Worm (Caenorhabditis elegans) whole organism, young adult: ENCODE results near the gene srbc-6.

Experiments used
- B0019.2 ChIP-seq: fragments of 200-800 bp; sonication (Bioruptor generic); conservative IDR thresholded peaks from 2 replicates; pipeline ENCODE4 v1.3.6; 2022; ENCODE audit warnings: missing genetic modification reagents, missing genetic modification characterization, missing compliant biosample characterization
- F49E8.2 ChIP-seq: sonication (generic microtip); optimal IDR thresholded peaks from 3 replicates; lab custom pipeline; 2017; ENCODE audit warnings: missing genetic modification characterization, mild to moderate bottlenecking, missing compliant biosample characterization, antibody characterized with exemption, moderate library complexity; ENCODE audit not compliant: insufficient read depth
- ama-1 ChIP-seq, 3 experiments: fragments of 150-350 bp in 1 of 3; sonication (generic microtip) in 2 of 3; optimal IDR thresholded peaks; 2 replicates each; lab custom pipeline; 2014 to 2018; ENCODE audit warnings: missing biosample characterization in 2 of 3, missing genetic modification characterization in 2 of 3, missing genetic modification reagents in 2 of 3
- bed-1 ChIP-seq: fragments of 200-800 bp; sonication (Bioruptor generic); IDR thresholded peaks from 2 replicates; pipeline ENCODE4 v1.3.6; 2022; ENCODE audit warnings: missing genetic modification reagents, missing genetic modification characterization, missing compliant biosample characterization
- dpl-1 ChIP-seq: fragments of 150-350 bp; optimal IDR thresholded peaks from 2 replicates; lab custom pipeline; 2014; ENCODE audit warnings: missing biosample characterization, missing genetic modification reagents, missing genetic modification characterization
- pha-4 ChIP-seq: fragments of 150-350 bp; sonication (generic microtip); optimal IDR thresholded peaks from 2 replicates; lab custom pipeline; 2014; ENCODE audit warnings: missing biosample characterization, missing genetic modification reagents, missing genetic modification characterization
- rpc-1 ChIP-seq, 2 experiments: fragments of 150-350 bp in 1 of 2; sonication (generic microtip) in 1 of 2; optimal IDR thresholded peaks; 2 replicates each; lab custom pipeline; 2014 to 2018; ENCODE audit warnings: missing biosample characterization in 1 of 2, missing genetic modification characterization in 1 of 2, missing genetic modification reagents in 1 of 2, missing genotype in 1 of 2
- sea-2 ChIP-seq: fragments of 200-800 bp; sonication (Bioruptor generic); IDR thresholded peaks from 2 replicates; pipeline ENCODE4 v1.3.6; 2022; ENCODE audit warnings: missing genetic modification characterization, missing compliant biosample characterization
- snpc-4 ChIP-seq, 5 experiments: fragments of 150-350 bp in 1 of 5; sonication (generic microtip) in 4 of 5; optimal IDR thresholded peaks; 2 replicates each; lab custom pipeline; 2014 to 2018; ENCODE audit warnings: missing genetic modification characterization in 5 of 5, missing biosample characterization in 3 of 5, antibody characterized with exemption in 2 of 5, mild to moderate bottlenecking in 2 of 5, missing compliant biosample characterization in 2 of 5, missing genotype in 2 of 5, moderate library complexity in 2 of 5, missing genetic modification reagents in 1 of 5
- unc-62 ChIP-seq: fragments of 150-350 bp; optimal IDR thresholded peaks from 2 replicates; lab custom pipeline; 2014; ENCODE audit warnings: missing biosample characterization, missing genetic modification reagents, missing genetic modification characterization

DNA sequence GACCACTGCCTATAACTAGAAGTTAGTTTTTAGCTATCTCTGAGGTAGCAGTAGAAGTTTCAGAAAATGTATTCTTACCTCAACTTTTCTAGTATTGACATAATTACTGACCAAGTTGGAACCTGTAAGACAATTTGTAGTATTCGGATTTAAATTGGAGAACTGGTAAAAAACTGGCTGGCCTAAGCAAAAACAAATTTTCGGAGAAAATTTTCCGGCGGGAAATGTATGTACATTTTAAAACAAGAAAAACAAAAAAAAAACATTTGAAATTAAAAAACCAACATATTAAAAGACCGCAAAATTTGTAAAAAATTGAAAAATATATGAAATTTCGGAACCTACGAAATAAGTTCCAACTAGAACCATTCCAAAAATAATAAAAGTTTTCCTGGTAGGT is 23.0 kb upstream of the srbc-6 start, which contains the start of gene srab-11:
- no peak for TF ChIP-seq pha-4 (tag; lab: Kevin White, UChicago)
- no peak for TF ChIP-seq bed-1 (GFP tag; lab: Robert Waterston, UW)
- no peak for TF ChIP-seq unc-62
- TF ChIP-seq snpc-4 (GFP tag; optimal IDR thresholded peaks at IDR 0.05; lab: Kevin White, UChicago), result no peak
- no peak for TF ChIP-seq snpc-4 (tag; optimal IDR thresholded peaks at IDR 0.05; lab: Kevin White, UChicago)
- no peak for TF ChIP-seq B0019.2 (GFP tag; lab: Robert Waterston, UW)
- TF ChIP-seq F49E8.2, result no peak
- no peak for TF ChIP-seq dpl-1 (GFP tag; lab: Kevin White, UChicago)
- no peak for TF ChIP-seq rpc-1 (optimal IDR thresholded peaks at IDR 0.05; lab: Kevin White, UChicago)
- no peak for TF ChIP-seq rpc-1 (tag; optimal IDR thresholded peaks at IDR 0.05; lab: Kevin White, UChicago)
- TF ChIP-seq ama-1 (optimal IDR thresholded peaks at IDR 0.05; lab: Kevin White, UChicago), result no peak
- TF ChIP-seq ama-1 (GFP tag; optimal IDR thresholded peaks at IDR 0.05; lab: Kevin White, UChicago), result no peak
- TF ChIP-seq sea-2 (GFP tag; lab: Robert Waterston, UW), result no peak
